Fruit fly (Drosophila melanogaster): ENCODE measurements around the gene dmGlut.

dmGlut gene

dm6 chr2L:12007331-12007791 is 19.9 kb upstream of the dmGlut start:
- TF ChIP-seq CG14711 (tag; optimal IDR thresholded peaks at IDR 0.05): peak; percentile 55
- TF ChIP-seq CG7045 (GFP tag; optimal IDR thresholded peaks at IDR 0.05): peak; percentile 70
- peak; percentile 67 for TF ChIP-seq tj (GFP tag; optimal IDR thresholded peaks at IDR 0.05)
- peak; percentile 21 for TF ChIP-seq Crg-1 (GFP tag; optimal IDR thresholded peaks at IDR 0.05)
- no peak for TF ChIP-seq cnc (optimal IDR thresholded peaks at IDR 0.05)
- TF ChIP-seq CG1620 (GFP tag; optimal IDR thresholded peaks at IDR 0.05): peak; percentile 57
- TF ChIP-seq Mnt (GFP tag; optimal IDR thresholded peaks at IDR 0.05): peak; percentile 91
- peak; percentile 48 for TF ChIP-seq CG7101 (tag; optimal IDR thresholded peaks at IDR 0.05)
- TF ChIP-seq toe (GFP tag; optimal IDR thresholded peaks at IDR 0.05): peak; percentile 73
- peak; percentile 95 for TF ChIP-seq kay (GFP tag; ENCODE audit: borderline replicate concordance)
- TF ChIP-seq CG11617 (GFP tag; optimal IDR thresholded peaks at IDR 0.05): peak; percentile 69
- TF ChIP-seq CG12768 (GFP tag; optimal IDR thresholded peaks at IDR 0.05): peak; percentile 91
- TF ChIP-seq CG33017 (tag; optimal IDR thresholded peaks at IDR 0.05): peak; percentile 63
- TF ChIP-seq cic (GFP tag; optimal IDR thresholded peaks at IDR 0.05): peak; percentile 97
- TF ChIP-seq pad (GFP tag; optimal IDR thresholded peaks at IDR 0.05): peak; percentile 78
- TF ChIP-seq Clk (GFP tag; optimal IDR thresholded peaks at IDR 0.05): peak; percentile 81
- TF ChIP-seq ovo (GFP tag; optimal IDR thresholded peaks at IDR 0.05): peak; percentile 88
- TF ChIP-seq bab1 (GFP tag; optimal IDR thresholded peaks at IDR 0.05): peak; percentile 92
- peak; percentile 11 for TF ChIP-seq CG5204 (GFP tag; optimal IDR thresholded peaks at IDR 0.05)
- peak; percentile 87 for TF ChIP-seq Hr96 (GFP tag; optimal IDR thresholded peaks at IDR 0.05)

dm6 chr2L:12007853-12008252 is 19.4 kb upstream of the dmGlut start, which contains the start of gene Rh5:
TSS of gene Rh5 (plus strand) at chr2L:12008153.
- TF ChIP-seq Mnt (GFP tag; optimal IDR thresholded peaks at IDR 0.05) (no peak), Crg-1 (GFP tag; optimal IDR thresholded peaks at IDR 0.05) (no peak), kay (GFP tag; ENCODE audit: borderline replicate concordance) (peak; percentile 17)

dm6 chr2L:12010100-12010876 is 16.9 kb upstream of the dmGlut start:
- peak; percentile 20 for TF ChIP-seq Crg-1 (GFP tag; optimal IDR thresholded peaks at IDR 0.05)
- TF ChIP-seq toe (GFP tag; optimal IDR thresholded peaks at IDR 0.05): peak; percentile 46
- peak; percentile 33 for TF ChIP-seq CG7101 (tag; optimal IDR thresholded peaks at IDR 0.05)
- no peak for TF ChIP-seq CG1620 (GFP tag; optimal IDR thresholded peaks at IDR 0.05)
- no peak for TF ChIP-seq Clk (GFP tag; optimal IDR thresholded peaks at IDR 0.05)
- TF ChIP-seq CG14711 (tag; optimal IDR thresholded peaks at IDR 0.05): peak; percentile 59
- peak; percentile 54 for TF ChIP-seq bab1 (GFP tag; optimal IDR thresholded peaks at IDR 0.05)
- TF ChIP-seq CG12768 (GFP tag; optimal IDR thresholded peaks at IDR 0.05): peak; percentile 88
- no peak for TF ChIP-seq CG33017 (tag; optimal IDR thresholded peaks at IDR 0.05)
- TF ChIP-seq CG11617 (GFP tag; optimal IDR thresholded peaks at IDR 0.05): peak; percentile 50
- TF ChIP-seq Hr96 (GFP tag; optimal IDR thresholded peaks at IDR 0.05): peak; percentile 65
- no peak for TF ChIP-seq cnc (optimal IDR thresholded peaks at IDR 0.05)
- no peak for TF ChIP-seq kay (GFP tag; ENCODE audit: borderline replicate concordance)
- peak; percentile 99 for TF ChIP-seq ovo (GFP tag; optimal IDR thresholded peaks at IDR 0.05)
- TF ChIP-seq tj (GFP tag; optimal IDR thresholded peaks at IDR 0.05): peak; percentile 13
- TF ChIP-seq CG5204 (GFP tag; optimal IDR thresholded peaks at IDR 0.05): no peak
- peak; percentile 88 for TF ChIP-seq Mnt (GFP tag; optimal IDR thresholded peaks at IDR 0.05)
- TF ChIP-seq cic (GFP tag; optimal IDR thresholded peaks at IDR 0.05): peak; percentile 89
- no peak for TF ChIP-seq CG7045 (GFP tag; optimal IDR thresholded peaks at IDR 0.05)
- peak; percentile 85 for TF ChIP-seq pad (GFP tag; optimal IDR thresholded peaks at IDR 0.05)

- TF ChIP-seq CG7101 (tag; optimal IDR thresholded peaks at IDR 0.05) (peak; percentile 93), CG12768 (GFP tag; optimal IDR thresholded peaks at IDR 0.05) (peak; percentile 85), CG14711 (tag; optimal IDR thresholded peaks at IDR 0.05) (peak; percentile 81), cic (GFP tag; optimal IDR thresholded peaks at IDR 0.05) (peak; percentile 33), kay (GFP tag; ENCODE audit: borderline replicate concordance) (peak; percentile 99), Clk (GFP tag; optimal IDR thresholded peaks at IDR 0.05) (peak; percentile 87), cnc (optimal IDR thresholded peaks at IDR 0.05) (peak; percentile 81 to 82), CG33017 (tag; optimal IDR thresholded peaks at IDR 0.05) (peak; percentile 94), Mnt (GFP tag; optimal IDR thresholded peaks at IDR 0.05) (peak; percentile 66), Hr96 (GFP tag; optimal IDR thresholded peaks at IDR 0.05) (peak; percentile 83), bab1 (GFP tag; optimal IDR thresholded peaks at IDR 0.05) (peak; percentile 81), CG11617 (GFP tag; optimal IDR thresholded peaks at IDR 0.05) (peak; percentile 88), toe (GFP tag; optimal IDR thresholded peaks at IDR 0.05) (peak; percentile 88), ovo (GFP tag; optimal IDR thresholded peaks at IDR 0.05) (peak; percentile 55), CG7045 (GFP tag; optimal IDR thresholded peaks at IDR 0.05) (peak; percentile 89), pad (GFP tag; optimal IDR thresholded peaks at IDR 0.05) (peak; percentile 83), CG5204 (GFP tag; optimal IDR thresholded peaks at IDR 0.05) (peak; percentile 93), tj (GFP tag; optimal IDR thresholded peaks at IDR 0.05) (peak; percentile 62), Crg-1 (GFP tag; optimal IDR thresholded peaks at IDR 0.05) (peak; percentile 71), CG1620 (GFP tag; optimal IDR thresholded peaks at IDR 0.05) (peak; percentile 82)
Observed at dm6 chr2L:12010877-12011666, 16.2 kb upstream of the dmGlut start.
